Fruit fly (Drosophila melanogaster) whole organism: ENCODE results near the gene CG15743.

ENCODE experiments used
- pan ChIP-seq: fragments of >200 bp; optimal IDR thresholded peaks from 2 replicates; lab custom pipeline; 2017
- psq ChIP-seq: fragments of >200 bp; optimal IDR thresholded peaks from 2 replicates; lab custom pipeline; 2017

DNA sequence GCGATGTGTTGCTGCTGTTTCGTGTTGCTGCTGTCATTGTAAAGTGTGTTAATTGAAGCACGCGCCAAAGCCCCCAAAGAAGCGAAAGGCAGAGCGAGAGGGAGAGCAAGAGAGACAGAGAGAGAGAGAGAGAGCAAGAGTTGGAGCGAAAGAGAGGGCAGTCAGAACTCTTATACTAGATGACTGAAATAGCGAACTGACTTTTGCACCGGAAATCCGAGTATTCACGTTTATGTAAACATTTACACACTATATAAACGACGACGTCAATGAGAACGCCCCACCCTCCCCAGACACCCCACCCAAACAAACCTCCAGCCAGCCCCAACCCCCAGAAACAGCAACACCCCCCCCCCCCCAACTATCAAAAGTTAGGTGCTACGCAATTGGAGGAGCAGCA is 36.9 kb downstream of the CG15743 start:
- TF ChIP-seq pan (lab: Kevin White, UChicago) = no peak
- TF ChIP-seq psq = no peak
